Worm (Caenorhabditis elegans) whole organism, mixed stage, embryonic: ENCODE data around the gene ruvb-1.

Experiments
- nhr-12 ChIP-seq: fragments of 150-350 bp; optimal IDR thresholded peaks from 2 replicates; lab custom pipeline; 2014; ENCODE audit warnings: missing biosample characterization, missing genetic modification characterization
- nhr-76 ChIP-seq: sonication (generic microtip); optimal IDR thresholded peaks from 2 replicates; lab custom pipeline; 2017; ENCODE audit warnings: missing biosample characterization, missing genetic modification characterization

- TF ChIP-seq nhr-76 (tag; lab: Kevin White, UChicago) (no peak), nhr-12 (tag; lab: Kevin White, UChicago) (no peak)
These were observed 25.8 kb upstream of the ruvb-1 start for ce11 chrV:10006374-10006773.
